Fruit fly (Drosophila melanogaster) Kc167 (cell line): Measurements from ENCODE around the gene CG7912.

Experiments
- Sin3A ChIP-seq: fragments of >200 bp; optimal IDR thresholded peaks from 2 replicates; lab custom pipeline; 2018; ENCODE audit warnings: missing external identifiers
- h ChIP-seq: fragments of >200 bp; optimal IDR thresholded peaks from 3 replicates; lab custom pipeline; 2018; ENCODE audit warnings: missing external identifiers
- ttk ChIP-seq: sonication (Bioruptor generic); optimal IDR thresholded peaks from 2 replicates; lab custom pipeline; 2017; ENCODE audit warnings: missing external identifiers

dm6 chr3R:29981479-29981878, 27.5 kb downstream of the CG7912 start:
- TF ChIP-seq h, result no peak
- TF ChIP-seq ttk (lab: Kevin White, UChicago), result no peak
- no peak for TF ChIP-seq Sin3A
